Fruit fly (Drosophila melanogaster): Measurements from ENCODE around the gene CG1172.

- TF ChIP-seq usp (GFP tag; optimal IDR thresholded peaks at IDR 0.05) (no peak), pan (optimal IDR thresholded peaks at IDR 0.05) (no peak), psq (GFP tag; optimal IDR thresholded peaks at IDR 0.05) (no peak), Hr83 (GFP tag; optimal IDR thresholded peaks at IDR 0.05; ENCODE audit: poor library complexity, severe bottlenecking) (no peak), brk (GFP tag; optimal IDR thresholded peaks at IDR 0.05) (no peak), Myc (optimal IDR thresholded peaks at IDR 0.05) (no peak)
These were observed 24.2 kb upstream of the CG1172 start, which contains the start of the genes CG31542 and CG34277 for dm6 chr3R:5369490-5370001.
